Worm (Caenorhabditis elegans): Measurements from ENCODE around the gene Y47D7A.2.

DNA sequence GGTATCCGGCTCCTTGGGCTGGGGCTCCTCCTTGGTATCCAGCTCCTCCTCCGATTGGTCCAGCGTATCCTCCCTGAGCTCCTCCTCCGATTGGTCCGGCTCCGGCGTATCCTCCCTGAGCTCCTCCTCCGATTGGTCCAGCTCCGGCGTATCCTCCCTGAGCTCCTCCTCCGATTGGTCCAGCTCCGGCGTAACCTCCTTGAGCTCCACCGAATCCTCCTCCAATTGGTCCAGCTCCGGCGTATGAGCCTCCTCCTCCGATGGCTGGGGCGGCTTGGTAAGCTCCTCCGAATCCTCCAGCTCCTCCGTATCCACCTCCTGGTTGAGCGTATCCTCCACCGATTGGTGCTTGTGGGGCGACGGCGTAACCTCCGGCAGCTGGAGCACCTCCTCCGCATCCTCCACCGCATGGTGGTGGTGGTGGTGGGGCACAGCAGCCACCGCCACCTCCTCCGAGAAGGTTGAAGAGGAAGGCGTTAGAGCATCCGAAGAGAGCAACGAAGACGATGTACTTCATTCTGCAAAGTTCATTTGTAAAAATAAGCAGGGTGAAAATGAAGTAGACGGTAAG lies 15.4 kb downstream of the Y47D7A.2 start, which contains the start of gene Y47D7A.13:
- no peak for TF ChIP-seq nhr-129 (tag; optimal IDR thresholded peaks at IDR 0.05)
- no peak for TF ChIP-seq sem-4 (tag; optimal IDR thresholded peaks at IDR 0.05)
- no peak for TF ChIP-seq nhr-11 (tag; optimal IDR thresholded peaks at IDR 0.05)
- no peak for TF ChIP-seq nhr-77 (tag; optimal IDR thresholded peaks at IDR 0.05)
- no peak for TF ChIP-seq lsy-2 (tag; optimal IDR thresholded peaks at IDR 0.05)
- TF ChIP-seq nhr-12 (tag; optimal IDR thresholded peaks at IDR 0.05) = no peak
- TF ChIP-seq aly-2 (tag; optimal IDR thresholded peaks at IDR 0.05) = no peak
- TF ChIP-seq ztf-11 (tag; optimal IDR thresholded peaks at IDR 0.05) = no peak
